Worm (Caenorhabditis elegans) whole organism, young adult: Measurements from ENCODE around the gene lron-2.

Source experiments
- F39B2.1 ChIP-seq: fragments of 200-800 bp; sonication (Bioruptor generic); IDR thresholded peaks from 2 replicates; pipeline ENCODE4 v1.3.6; 2022; ENCODE audit warnings: missing genetic modification reagents, missing genetic modification characterization, missing compliant biosample characterization
- Y56A3A.18 ChIP-seq: fragments of 200-800 bp; sonication (Bioruptor generic); IDR thresholded peaks from 2 replicates; pipeline ENCODE4 v1.3.6; 2022; ENCODE audit warnings: missing genetic modification reagents, missing genetic modification characterization, missing compliant biosample characterization
- lag-1 ChIP-seq: fragments of 200-800 bp; sonication (Bioruptor generic); IDR thresholded peaks from 2 replicates; pipeline ENCODE4 v1.3.6; 2022; ENCODE audit warnings: missing genetic modification reagents, missing genetic modification characterization, missing compliant biosample characterization
- pha-4 ChIP-seq: fragments of 150-350 bp; sonication (generic microtip); optimal IDR thresholded peaks from 2 replicates; lab custom pipeline; 2014; ENCODE audit warnings: missing biosample characterization, missing genetic modification reagents, missing genetic modification characterization
- ztf-22 ChIP-seq: fragments of 200-800 bp; sonication (Bioruptor generic); optimal IDR thresholded peaks from 2 replicates; lab custom pipeline; 2018; ENCODE audit warnings: mild to moderate bottlenecking, missing genetic modification characterization, moderate library complexity, missing compliant biosample characterization

- no peak for TF ChIP-seq lag-1
- TF ChIP-seq Y56A3A.18 (GFP tag; lab: Robert Waterston, UW): no peak
- no peak for TF ChIP-seq F39B2.1
- no peak for TF ChIP-seq ztf-22 (GFP tag; lab: Kevin White, UChicago)
- no peak for TF ChIP-seq pha-4 (tag; lab: Kevin White, UChicago)
Observed at ce11 chrV:9270442-9270841, 16.9 kb downstream of the lron-2 start.
